Fruit fly (Drosophila melanogaster) whole organism, pupa: ENCODE data around the gene pot.

Experiments
- CG10348 ChIP-seq: fragments of 200-800 bp; sonication (Bioruptor generic); IDR thresholded peaks from 2 replicates; pipeline ENCODE4 v1.3.6; 2022; ENCODE audit warnings: missing biosample characterization, missing genetic modification characterization
- CG12605 ChIP-seq: fragments of 200-800 bp; sonication (Bioruptor generic); IDR thresholded peaks from 2 replicates; pipeline ENCODE4 v1.3.6; 2022; ENCODE audit warnings: missing biosample characterization, missing genetic modification characterization
- CG13204 ChIP-seq: fragments of 200-800 bp; sonication (Bioruptor generic); optimal IDR thresholded peaks from 2 replicates; lab custom pipeline; 2018; ENCODE audit warnings: missing biosample characterization, mild to moderate bottlenecking, missing genetic modification characterization, moderate library complexity
- CG14655 ChIP-seq: fragments of 200-800 bp; sonication (Bioruptor generic); optimal IDR thresholded peaks from 3 replicates; lab custom pipeline; 2017; ENCODE audit warnings: mild to moderate bottlenecking, missing biosample characterization, missing genetic modification reagents, missing genetic modification characterization
- CG15710 ChIP-seq: fragments of 200-800 bp; sonication (Bioruptor generic); optimal IDR thresholded peaks from 2 replicates; lab custom pipeline; 2018; ENCODE audit warnings: missing biosample characterization, mild to moderate bottlenecking, missing genetic modification characterization, moderate library complexity
- CG17806 ChIP-seq: fragments of 200-800 bp; sonication (Bioruptor generic); optimal IDR thresholded peaks from 2 replicates; lab custom pipeline; 2018; ENCODE audit warnings: missing biosample characterization, mild to moderate bottlenecking, missing genetic modification characterization, moderate library complexity
- CG32121 ChIP-seq: fragments of 200-800 bp; sonication (Bioruptor generic); IDR thresholded peaks from 2 replicates; pipeline ENCODE4 v1.3.6; 2022; ENCODE audit warnings: missing biosample characterization, missing genetic modification characterization
- CG34367 ChIP-seq: fragments of 200-800 bp; sonication (Bioruptor generic); optimal IDR thresholded peaks from 2 replicates; lab custom pipeline; 2018; ENCODE audit warnings: missing biosample characterization, mild to moderate bottlenecking, missing genetic modification characterization
- CG4496 ChIP-seq: fragments of 200-800 bp; sonication (Bioruptor generic); IDR thresholded peaks from 3 replicates; pipeline ENCODE4 v1.3.6; 2022; ENCODE audit warnings: missing biosample characterization, missing genetic modification characterization
- CG8159 ChIP-seq: fragments of 200-800 bp; sonication (Bioruptor generic); optimal IDR thresholded peaks from 3 replicates; lab custom pipeline; 2018; ENCODE audit warnings: missing biosample characterization, mild to moderate bottlenecking, missing genetic modification characterization, moderate library complexity
- CG8301 ChIP-seq: fragments of 200-800 bp; sonication (Bioruptor generic); optimal IDR thresholded peaks from 2 replicates; lab custom pipeline; 2018; ENCODE audit warnings: missing biosample characterization, mild to moderate bottlenecking, missing genetic modification characterization
- CG9948 ChIP-seq: fragments of 200-800 bp; sonication (Bioruptor generic); optimal IDR thresholded peaks from 2 replicates; lab custom pipeline; 2018; ENCODE audit warnings: missing biosample characterization, mild to moderate bottlenecking, missing genetic modification characterization, moderate library complexity
- D1 ChIP-seq: fragments of 200-800 bp; sonication (Bioruptor generic); optimal IDR thresholded peaks from 2 replicates; lab custom pipeline; 2018; ENCODE audit warnings: missing biosample characterization, mild to moderate bottlenecking, missing genetic modification characterization, moderate library complexity
- EcR ChIP-seq: fragments of 200-800 bp; sonication (Bioruptor generic); optimal IDR thresholded peaks from 3 replicates; lab custom pipeline; 2019; ENCODE audit warnings: missing biosample characterization, missing genetic modification characterization, mild to moderate bottlenecking, moderate library complexity, missing genetic modification reagents
- Ets98B ChIP-seq: fragments of 200-800 bp; sonication (Bioruptor generic); IDR thresholded peaks from 2 replicates; pipeline ENCODE4 v1.3.6; 2022; ENCODE audit warnings: missing biosample characterization, missing genetic modification characterization
- Pif1A ChIP-seq: fragments of 200-800 bp; sonication (Bioruptor generic); optimal IDR thresholded peaks from 3 replicates; lab custom pipeline; 2016; ENCODE audit warnings: missing biosample characterization, missing genetic modification characterization
- Pif1B ChIP-seq: fragments of 200-800 bp; sonication (Bioruptor generic); optimal IDR thresholded peaks from 3 replicates; lab custom pipeline; 2016; ENCODE audit warnings: missing biosample characterization, missing genetic modification characterization
- Snoo ChIP-seq: fragments of 200-800 bp; sonication (Bioruptor generic); optimal IDR thresholded peaks from 3 replicates; lab custom pipeline; 2017; ENCODE audit warnings: missing biosample characterization, mild to moderate bottlenecking, missing genetic modification characterization, inconsistent platforms
- fd96Ca ChIP-seq: fragments of 200-800 bp; sonication (Bioruptor generic); IDR thresholded peaks from 3 replicates; pipeline ENCODE4 v1.3.6; 2022; ENCODE audit warnings: missing biosample characterization, missing genetic modification characterization
- gl ChIP-seq: fragments of 200-800 bp; sonication (Bioruptor generic); optimal IDR thresholded peaks from 2 replicates; lab custom pipeline; 2018; ENCODE audit warnings: missing biosample characterization, mild to moderate bottlenecking, missing genetic modification characterization
- rn ChIP-seq: fragments of 200-800 bp; sonication (Bioruptor generic); IDR thresholded peaks from 2 replicates; pipeline ENCODE4 v1.3.6; 2022; ENCODE audit warnings: missing biosample characterization, missing genetic modification characterization

pot gene

DNA sequence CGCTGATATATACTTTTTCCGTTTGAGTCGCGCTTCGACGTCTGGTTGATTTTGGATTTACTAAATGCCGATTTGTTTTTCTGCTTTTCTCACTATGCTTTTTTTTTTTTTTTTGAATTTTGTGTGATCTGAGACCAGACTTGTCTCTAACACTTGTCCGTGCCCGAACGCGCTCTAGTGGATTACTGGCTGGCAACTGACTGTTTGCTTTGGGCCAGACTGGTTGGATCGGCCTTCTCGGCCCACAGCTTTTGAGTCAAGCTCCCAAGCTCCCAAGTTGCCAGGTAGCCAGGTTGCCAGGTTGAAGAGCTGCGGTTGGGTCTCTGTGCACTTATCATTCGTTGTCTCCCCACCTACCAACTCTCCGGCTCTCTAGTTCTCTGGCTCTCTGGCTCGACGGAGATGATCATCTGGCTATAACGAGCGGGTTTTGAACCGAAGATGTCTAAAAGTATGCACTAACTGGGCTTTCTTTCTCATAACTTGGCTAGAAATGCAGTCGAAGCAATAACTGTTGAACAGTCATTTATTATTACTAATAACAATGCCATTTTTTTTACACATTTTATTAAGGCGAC is at the start of gene pot:
TSS of gene pot (minus strand) at position 205 of the 578 bp plus-strand sequence.
- TF ChIP-seq Ets98B (GFP tag; lab: Robert Waterston, UW) (peak; percentile 43; the same call in 1 of the 2 replicates), fd96Ca (GFP tag; lab: Robert Waterston, UW) (0 out of 3 replicates have a peak, but pooled peaks have one; percentile 21), CG12605 (GFP tag; lab: Robert Waterston, UW) (0 out of 2 replicates have a peak, but pooled peaks have one; percentile 16), CG8301 (no peak)

DNA sequence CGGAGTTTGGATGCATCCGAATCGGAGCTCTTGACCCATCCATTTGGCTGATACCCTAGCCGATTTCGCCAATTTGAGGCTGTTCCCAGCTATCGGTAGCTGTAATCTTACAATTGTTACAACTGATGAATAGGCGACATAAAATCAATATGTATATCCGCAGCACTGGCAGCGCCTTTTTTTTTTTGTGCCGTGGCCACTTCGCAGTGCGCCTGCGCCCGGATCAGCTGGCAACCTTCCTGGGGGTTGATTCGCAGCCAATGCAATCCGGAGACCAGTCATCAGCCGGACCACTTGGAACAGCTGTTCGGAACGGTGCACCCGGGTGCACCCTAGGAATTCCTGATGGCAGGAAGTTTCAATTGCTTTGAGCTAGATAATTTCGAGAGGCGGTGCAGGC is 13.7 kb upstream of the pot start, which contains the start of gene Pdzd8:
TSS of gene Pdzd8 (minus strand) at position 125 of the 400 bp plus-strand sequence.
- TF ChIP-seq D1 (tag; lab: Kevin White, UChicago) (no peak), CG17806 (tag; lab: Kevin White, UChicago) (no peak), CG14655 (GFP tag; lab: Kevin White, UChicago) (no peak), gl (tag; lab: Kevin White, UChicago) (no peak), CG8301 (no peak), CG13204 (no peak), CG32121 (GFP tag; lab: Robert Waterston, UW) (no peak), CG12605 (GFP tag; lab: Robert Waterston, UW) (no peak), CG15710 (no peak), CG4496 (no peak), CG8159 (tag; lab: Kevin White, UChicago) (no peak), CG9948 (tag; lab: Kevin White, UChicago) (no peak)

DNA sequence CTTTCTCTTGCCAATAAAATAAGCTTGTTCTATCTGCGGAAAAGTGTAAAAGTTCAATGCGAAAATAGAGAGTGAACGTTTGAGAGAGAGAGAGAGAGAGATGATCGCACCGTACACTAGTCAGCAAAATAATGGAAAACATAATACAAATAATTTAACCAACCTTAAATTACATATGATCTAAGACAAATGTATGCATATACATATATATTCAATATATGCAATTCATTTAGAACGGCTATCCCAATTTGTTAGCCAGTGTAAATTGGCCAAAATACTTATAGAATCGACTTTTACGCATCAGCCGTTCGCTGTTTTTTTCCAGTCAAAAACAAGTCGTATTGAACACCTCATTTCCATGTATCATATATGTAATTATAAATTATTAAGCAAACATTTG is 8.2 kb upstream of the pot start:
- TF ChIP-seq CG15710 = no peak
- TF ChIP-seq CG9948 (tag; lab: Kevin White, UChicago) = no peak
- peak; percentile 75; the same call in 1 of the 2 replicates for TF ChIP-seq CG12605 (GFP tag; lab: Robert Waterston, UW)
- no peak for TF ChIP-seq CG34367 (tag; lab: Kevin White, UChicago)
- peak; percentile 47 for TF ChIP-seq CG8301
- TF ChIP-seq CG14655 (GFP tag; lab: Kevin White, UChicago) = peak; percentile 48
- TF ChIP-seq EcR (GFP tag; lab: Kevin White, UChicago) = no peak
- TF ChIP-seq fd96Ca (GFP tag; lab: Robert Waterston, UW) = no peak
- peak; percentile 1 for TF ChIP-seq CG8159 (tag; lab: Kevin White, UChicago)
- TF ChIP-seq Ets98B (GFP tag; lab: Robert Waterston, UW) = peak; percentile 84
- no peak for TF ChIP-seq CG17806 (tag; lab: Kevin White, UChicago)
- no peak for TF ChIP-seq CG13204
- TF ChIP-seq gl (tag; lab: Kevin White, UChicago) = no peak
- TF ChIP-seq Pif1A = peak; percentile 3
- TF ChIP-seq Pif1B (GFP tag; lab: Kevin White, UChicago) = peak; percentile 5
- no peak for TF ChIP-seq D1 (tag; lab: Kevin White, UChicago)
- TF ChIP-seq Snoo (tag; lab: Kevin White, UChicago) = peak; percentile 72
- peak; percentile 65; the same call in 1 of the 2 replicates for TF ChIP-seq rn (GFP tag; lab: Robert Waterston, UW)
- peak; percentile 65 for TF ChIP-seq CG32121 (GFP tag; lab: Robert Waterston, UW)
- no peak for TF ChIP-seq CG10348 (GFP tag; lab: Robert Waterston, UW)
- TF ChIP-seq CG4496 = peak; percentile 91

DNA sequence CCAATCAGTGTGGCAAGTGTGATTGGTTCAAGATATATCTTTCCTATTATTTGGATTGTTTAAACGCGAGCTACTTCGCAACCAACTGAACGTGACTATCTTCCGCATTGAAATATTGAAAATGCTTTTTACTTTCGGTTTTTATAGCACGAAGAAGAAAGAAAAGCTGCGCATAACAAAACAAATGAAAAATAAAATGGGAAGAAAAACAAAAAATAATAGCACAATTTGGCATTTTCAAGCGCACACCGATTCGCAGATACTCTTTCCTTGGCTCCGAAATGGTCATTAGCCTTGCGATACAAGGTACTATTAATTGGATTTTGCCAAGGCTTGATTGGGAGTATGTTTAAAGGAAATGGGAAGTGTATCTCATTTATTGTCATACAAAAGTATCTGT is 7.5 kb upstream of the pot start, which contains the start of gene Sclp:
TSS of gene Sclp (minus strand) at position 101 of the 400 bp plus-strand sequence.
- TF ChIP-seq CG12605 (GFP tag; lab: Robert Waterston, UW) (no peak), CG15710 (no peak), CG14655 (GFP tag; lab: Kevin White, UChicago) (peak; percentile 25), CG8301 (peak; percentile 2)

dm6 chrX:11923698-11924097 is 6.6 kb upstream of the pot start:
- TF ChIP-seq CG14655 (GFP tag; lab: Kevin White, UChicago) (no peak), CG12605 (GFP tag; lab: Robert Waterston, UW) (no peak), CG8301 (no peak), CG32121 (GFP tag; lab: Robert Waterston, UW) (no peak), CG34367 (tag; lab: Kevin White, UChicago) (no peak), CG15710 (no peak), CG10348 (GFP tag; lab: Robert Waterston, UW) (no peak), CG8159 (tag; lab: Kevin White, UChicago) (no peak)

dm6 chrX:11922650-11923237 is 5.7 kb upstream of the pot start:
- TF ChIP-seq Ets98B (GFP tag; lab: Robert Waterston, UW) (peak; percentile 9; the same call in 1 of the 2 replicates), CG15710 (no peak), CG4496 (0 out of 3 replicates have a peak, but pooled peaks have one; percentile 23), Snoo (tag; lab: Kevin White, UChicago) (no peak), Pif1B (GFP tag; lab: Kevin White, UChicago) (peak; percentile 27), CG17806 (tag; lab: Kevin White, UChicago) (no peak), CG12605 (GFP tag; lab: Robert Waterston, UW) (no peak)
- TF ChIP-seq, all 21 proteins: peak for 3
